Fruit fly (Drosophila melanogaster): ENCODE data around the gene GILT1.

Gene GILT1

DNA sequence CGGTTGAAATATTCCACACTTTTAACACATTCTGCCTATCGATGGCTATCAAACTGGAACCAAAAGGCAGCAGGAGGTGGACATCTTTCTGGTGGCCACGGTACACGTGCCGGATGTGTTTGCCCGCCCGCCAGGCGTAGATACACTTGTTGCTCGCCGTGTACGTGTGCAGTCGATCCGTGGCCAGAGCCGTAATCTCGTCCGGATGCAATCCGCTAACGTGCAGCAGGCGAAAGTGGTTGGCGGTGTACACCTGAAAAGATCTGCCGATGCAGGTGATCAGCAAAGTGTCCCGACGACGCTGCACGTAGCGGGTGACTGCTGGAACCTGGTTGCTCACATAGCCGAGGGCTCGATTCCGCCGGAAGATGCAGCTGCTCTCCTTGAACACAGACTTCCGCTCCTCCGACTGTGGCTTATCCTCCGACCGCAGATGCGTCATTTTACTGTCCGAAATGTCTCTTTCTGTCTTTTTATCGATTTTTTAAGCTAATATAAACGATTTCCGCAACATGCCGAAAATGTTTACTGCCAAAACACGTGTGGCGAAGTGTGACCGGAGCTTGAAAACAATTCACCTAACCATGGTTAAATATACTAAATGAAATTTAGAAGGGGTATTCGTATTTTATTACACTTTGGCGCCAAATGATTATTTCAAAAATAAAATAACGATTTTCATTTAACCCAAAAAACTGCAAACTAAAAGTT lies 13.3 kb downstream of the GILT1 start, which contains the start of gene CG9799 (continued):
- no peak for TF ChIP-seq CG12769 (tag; optimal IDR thresholded peaks at IDR 0.05)
- peak; percentile 42; the same call in 1 of the 2 replicates for TF ChIP-seq gt (GFP tag; IDR thresholded peaks at IDR 0.05)
- TF ChIP-seq sob (GFP tag; IDR thresholded peaks at IDR 0.05), result no peak
- TF ChIP-seq cad (GFP tag; optimal IDR thresholded peaks at IDR 0.05), result no peak
- no peak for TF ChIP-seq Hsf (GFP tag; optimal IDR thresholded peaks at IDR 0.05)
- no peak for TF ChIP-seq vvl (GFP tag; IDR thresholded peaks at IDR 0.05)
- TF ChIP-seq CG15011 (GFP tag; optimal IDR thresholded peaks at IDR 0.05), result no peak
- no peak for TF ChIP-seq CG17912 (GFP tag; optimal IDR thresholded peaks at IDR 0.05)
- no peak for TF ChIP-seq CG12155 (GFP tag; optimal IDR thresholded peaks at IDR 0.05)
- peak; percentile 50; the same call in 1 of the 2 replicates for TF ChIP-seq Awh (GFP tag; IDR thresholded peaks at IDR 0.05)
- peak; percentile 32; the same call in 1 of the 2 replicates for TF ChIP-seq nerfin-2 (GFP tag; IDR thresholded peaks at IDR 0.05; ENCODE audit: partially characterized antibody)
- TF ChIP-seq Sin3A (optimal IDR thresholded peaks at IDR 0.05), result peak; percentile 18
- peak; percentile 93 for TF ChIP-seq E2f2 (GFP tag; IDR thresholded peaks at IDR 0.05)
- no peak for TF ChIP-seq CG32767 (GFP tag; IDR thresholded peaks at IDR 0.05)
- no peak for TF ChIP-seq Poxn (GFP tag; IDR thresholded peaks at IDR 0.05)
- TF ChIP-seq grau (tag; optimal IDR thresholded peaks at IDR 0.05), result no peak
- TF ChIP-seq CG11723 (GFP tag; optimal IDR thresholded peaks at IDR 0.05), result no peak
- TF ChIP-seq MBD-R2 (GFP tag; IDR thresholded peaks at IDR 0.05), result peak; percentile 42; the same call in 1 of the 2 replicates
- TF ChIP-seq CG8089 (GFP tag; optimal IDR thresholded peaks at IDR 0.05), result no peak
- TF ChIP-seq CG9727 (GFP tag; optimal IDR thresholded peaks at IDR 0.05), result no peak
- no peak for TF ChIP-seq CG17802 (tag; optimal IDR thresholded peaks at IDR 0.05)
- TF ChIP-seq CG7963 (GFP tag; IDR thresholded peaks at IDR 0.05; ENCODE audit: partially characterized antibody), result no peak; the same call in 2 of the 3 replicates
- peak; percentile 57; the same call in 2 of the 3 replicates for TF ChIP-seq ase (GFP tag; IDR thresholded peaks at IDR 0.05)
- TF ChIP-seq Dfd (GFP tag; optimal IDR thresholded peaks at IDR 0.05), result no peak
- TF ChIP-seq unc-4 (GFP tag; IDR thresholded peaks at IDR 0.05; ENCODE audit: partially characterized antibody), result peak; percentile 44; the same call in 1 of the 2 replicates
- TF ChIP-seq br (optimal IDR thresholded peaks at IDR 0.05), result no peak
- no peak for TF ChIP-seq CG8944 (GFP tag; optimal IDR thresholded peaks at IDR 0.05)
- TF ChIP-seq CG10274 (GFP tag; optimal IDR thresholded peaks at IDR 0.05), result no peak
- no peak for TF ChIP-seq Oaz (GFP tag; IDR thresholded peaks at IDR 0.05)
- peak; percentile 79 for TF ChIP-seq twi (tag; optimal IDR thresholded peaks at IDR 0.05)
- peak; percentile 77 for TF ChIP-seq gfzf (GFP tag; optimal IDR thresholded peaks at IDR 0.05)
- TF ChIP-seq hkb (optimal IDR thresholded peaks at IDR 0.05), result no peak
- TF ChIP-seq hkb (GFP tag; IDR thresholded peaks at IDR 0.05), result no peak
- 0 out of 3 replicates have a peak, but pooled peaks have one; percentile 17 for TF ChIP-seq Dbx (GFP tag; IDR thresholded peaks at IDR 0.05)
- TF ChIP-seq esg (GFP tag; conservative IDR thresholded peaks at IDR 0.05), result no peak
- TF ChIP-seq sens (GFP tag), result peak; percentile 36
- TF ChIP-seq mld (GFP tag; IDR thresholded peaks at IDR 0.05; ENCODE audit: partially characterized antibody), result 0 out of 3 replicates have a peak, but pooled peaks have one; percentile 14
- TF ChIP-seq CG8359 (GFP tag; optimal IDR thresholded peaks at IDR 0.05; ENCODE audit: borderline replicate concordance), result no peak
- no peak for TF ChIP-seq z (GFP tag; IDR thresholded peaks at IDR 0.05)
- peak; percentile 93 for TF ChIP-seq Max (GFP tag; optimal IDR thresholded peaks at IDR 0.05)
- TF ChIP-seq crp (GFP tag; optimal IDR thresholded peaks at IDR 0.05), result peak in 1 of 2 experiments; percentile 54
- no peak for TF ChIP-seq CG13296 (GFP tag; optimal IDR thresholded peaks at IDR 0.05)
- TF ChIP-seq Fer3 (tag; optimal IDR thresholded peaks at IDR 0.05), result no peak
- no peak for TF ChIP-seq en (GFP tag; optimal IDR thresholded peaks at IDR 0.05)
- no peak for TF ChIP-seq CG16863 (GFP tag; optimal IDR thresholded peaks at IDR 0.05)
- no peak for TF ChIP-seq CG3838 (GFP tag; optimal IDR thresholded peaks at IDR 0.05)
- TF ChIP-seq CG3847 (GFP tag; IDR thresholded peaks at IDR 0.05), result peak; percentile 7; the same call in 1 of the 2 replicates
- peak; percentile 51 for TF ChIP-seq Abd-B (GFP tag; optimal IDR thresholded peaks at IDR 0.05)
- no peak for TF ChIP-seq CG11247 (GFP tag; IDR thresholded peaks at IDR 0.05)
- TF ChIP-seq Kr (GFP tag; optimal IDR thresholded peaks at IDR 0.05), result no peak
- TF ChIP-seq Ets97D (GFP tag; optimal IDR thresholded peaks at IDR 0.05), result peak; percentile 41
